Worm (Caenorhabditis elegans) whole organism, late embryonic: ENCODE results near the gene gst-1.

Experiments
- K02D7.2 ChIP-seq: sonication (generic microtip); optimal IDR thresholded peaks from 2 replicates; lab custom pipeline; 2017; ENCODE audit warnings: mild to moderate bottlenecking, missing genetic modification characterization, missing compliant biosample characterization
- T23F11.4 ChIP-seq: fragments of 200-800 bp; sonication (Bioruptor generic); optimal IDR thresholded peaks from 2 replicates; lab custom pipeline; 2018; ENCODE audit warnings: mild to moderate bottlenecking, missing genetic modification characterization, missing compliant biosample characterization
- Y22D7AL.16 ChIP-seq: sonication (generic microtip); optimal IDR thresholded peaks from 2 replicates; lab custom pipeline; 2016; ENCODE audit warnings: missing genetic modification characterization, missing compliant biosample characterization
- ama-1 ChIP-seq: fragments of 150-350 bp; optimal IDR thresholded peaks from 2 replicates; lab custom pipeline; 2014
- ceh-18 ChIP-seq: sonication (generic microtip); optimal IDR thresholded peaks from 2 replicates; lab custom pipeline; 2016; ENCODE audit warnings: missing genetic modification characterization, missing compliant biosample characterization
- ceh-2 ChIP-seq: sonication (generic microtip); optimal IDR thresholded peaks from 2 replicates; lab custom pipeline; 2016; ENCODE audit warnings: missing genotype, missing genetic modification characterization, missing compliant biosample characterization
- ceh-22 ChIP-seq: sonication (generic microtip); optimal IDR thresholded peaks from 2 replicates; lab custom pipeline; 2017; ENCODE audit warnings: missing biosample characterization, missing genetic modification characterization
- ceh-24 ChIP-seq: sonication (generic microtip); optimal IDR thresholded peaks from 2 replicates; lab custom pipeline; 2016; ENCODE audit warnings: mild to moderate bottlenecking, missing genetic modification characterization, missing compliant biosample characterization
- ceh-30 ChIP-seq: fragments of 150-350 bp; optimal IDR thresholded peaks from 2 replicates; lab custom pipeline; 2014; ENCODE audit warnings: missing biosample characterization, missing genetic modification characterization
- ceh-31 ChIP-seq: sonication (generic microtip); optimal IDR thresholded peaks from 2 replicates; lab custom pipeline; 2016; ENCODE audit warnings: missing genetic modification characterization, missing compliant biosample characterization
- ceh-34 ChIP-seq: sonication (generic microtip); optimal IDR thresholded peaks from 2 replicates; lab custom pipeline; 2016; ENCODE audit warnings: mild to moderate bottlenecking, missing genetic modification characterization, missing compliant biosample characterization
- dmd-4 ChIP-seq: sonication (generic microtip); optimal IDR thresholded peaks from 2 replicates; lab custom pipeline; 2016; ENCODE audit warnings: borderline replicate concordance, missing genetic modification characterization, missing compliant biosample characterization
- elt-2 ChIP-seq: sonication (generic microtip); optimal IDR thresholded peaks from 2 replicates; lab custom pipeline; 2016; ENCODE audit warnings: missing genetic modification reagents, missing genetic modification characterization, missing compliant biosample characterization
- elt-4 ChIP-seq: sonication (generic microtip); optimal IDR thresholded peaks from 2 replicates; lab custom pipeline; 2016; ENCODE audit warnings: missing genetic modification characterization, missing compliant biosample characterization
- ets-4 ChIP-seq: sonication (generic microtip); optimal IDR thresholded peaks from 2 replicates; lab custom pipeline; 2016; ENCODE audit warnings: missing genetic modification characterization, missing compliant biosample characterization
- eyg-1 ChIP-seq: sonication (generic microtip); optimal IDR thresholded peaks from 2 replicates; lab custom pipeline; 2016; ENCODE audit warnings: missing genotype, missing genetic modification characterization, missing compliant biosample characterization
- hlh-30 ChIP-seq: sonication (generic microtip); optimal IDR thresholded peaks from 2 replicates; lab custom pipeline; 2017; ENCODE audit warnings: antibody characterized with exemption, missing genetic modification characterization, missing compliant biosample characterization; ENCODE audit not compliant: insufficient read depth
- hlh-6 ChIP-seq: sonication (generic microtip); optimal IDR thresholded peaks from 2 replicates; lab custom pipeline; 2016; ENCODE audit warnings: missing genotype, missing genetic modification characterization, missing compliant biosample characterization
- lim-6 ChIP-seq: sonication (generic microtip); optimal IDR thresholded peaks from 2 replicates; lab custom pipeline; 2016; ENCODE audit warnings: missing genetic modification characterization, missing compliant biosample characterization
- madf-2 ChIP-seq: sonication (generic microtip); optimal IDR thresholded peaks from 2 replicates; lab custom pipeline; 2017; ENCODE audit warnings: missing genetic modification characterization, missing compliant biosample characterization
- nfya-1 ChIP-seq: sonication (generic microtip); optimal IDR thresholded peaks from 2 replicates; lab custom pipeline; 2017; ENCODE audit warnings: missing genetic modification characterization, mild to moderate bottlenecking, missing compliant biosample characterization, antibody characterized with exemption, moderate library complexity
- nhr-232 ChIP-seq: sonication (generic microtip); optimal IDR thresholded peaks from 2 replicates; lab custom pipeline; 2016; ENCODE audit warnings: missing genetic modification characterization, missing compliant biosample characterization
- pax-1 ChIP-seq: fragments of 150-350 bp; optimal IDR thresholded peaks from 2 replicates; lab custom pipeline; 2014; ENCODE audit warnings: missing biosample characterization, missing genetic modification characterization
- pha-4 ChIP-seq: fragments of 150-350 bp; optimal IDR thresholded peaks from 2 replicates; lab custom pipeline; 2018; ENCODE audit warnings: missing biosample characterization, missing genetic modification reagents, missing genetic modification characterization
- pros-1 ChIP-seq: fragments of 150-350 bp; optimal IDR thresholded peaks from 2 replicates; lab custom pipeline; 2014; ENCODE audit warnings: missing biosample characterization, missing genetic modification reagents, missing genetic modification characterization
- rnt-1 ChIP-seq: sonication (generic microtip); optimal IDR thresholded peaks from 2 replicates; lab custom pipeline; 2016; ENCODE audit warnings: missing genetic modification characterization, missing compliant biosample characterization
- sox-4 ChIP-seq: sonication (generic microtip); optimal IDR thresholded peaks from 2 replicates; lab custom pipeline; 2017; ENCODE audit warnings: mild to moderate bottlenecking, missing genetic modification characterization, inconsistent platforms, missing compliant biosample characterization
- syd-9 ChIP-seq: sonication (generic microtip); optimal IDR thresholded peaks from 2 replicates; lab custom pipeline; 2016; ENCODE audit warnings: mild to moderate bottlenecking, missing genetic modification characterization, moderate library complexity, missing compliant biosample characterization
- tbx-2 ChIP-seq: sonication (generic microtip); optimal IDR thresholded peaks from 2 replicates; lab custom pipeline; 2016; ENCODE audit warnings: missing genetic modification characterization, missing compliant biosample characterization
- tbx-7 ChIP-seq: sonication (generic microtip); optimal IDR thresholded peaks from 2 replicates; lab custom pipeline; 2016; ENCODE audit warnings: missing genotype, missing genetic modification characterization, missing compliant biosample characterization
- unc-3 ChIP-seq, 2 experiments: fragments of 200-800 bp in 1 of 2; sonication (Bioruptor generic) in 1 of 2; sonication (generic microtip) in 1 of 2; conservative IDR thresholded peaks in 1 of 2; optimal IDR thresholded peaks in 1 of 2; 2 replicates each; pipeline versions ENCODE4 v1.3.6 to Lab custom; 2016 to 2022; ENCODE audit warnings: missing compliant biosample characterization in 2 of 2, missing genetic modification characterization in 2 of 2, missing genetic modification reagents in 1 of 2
- unc-42 ChIP-seq: sonication (generic microtip); optimal IDR thresholded peaks from 2 replicates; lab custom pipeline; 2016; ENCODE audit warnings: missing genotype, missing genetic modification characterization, missing compliant biosample characterization
- unc-55 ChIP-seq: sonication (generic microtip); optimal IDR thresholded peaks from 2 replicates; lab custom pipeline; 2017; ENCODE audit warnings: missing biosample characterization, missing genetic modification reagents, missing genetic modification characterization

gst-1 gene

ce11 chrIII:9083118-9083517 lies 24.0 kb downstream of the gst-1 start:
- no peak for TF ChIP-seq ceh-30 (tag; lab: Kevin White, UChicago)
- TF ChIP-seq pros-1 = no peak
- TF ChIP-seq hlh-30 (tag; lab: Kevin White, UChicago) = peak; percentile 34
- peak; percentile 44 for TF ChIP-seq ceh-18
- peak; percentile 2 for TF ChIP-seq unc-55 (GFP tag; lab: Kevin White, UChicago)
- TF ChIP-seq rnt-1 (tag; lab: Kevin White, UChicago) = peak; percentile 75

- TF ChIP-seq ceh-22 (tag; lab: Kevin White, UChicago) (no peak), eyg-1 (tag; lab: Kevin White, UChicago) (no peak), nfya-1 (tag; lab: Kevin White, UChicago) (peak; percentile 16), hlh-6 (tag; lab: Kevin White, UChicago) (no peak), pax-1 (tag; lab: Kevin White, UChicago) (no peak), ceh-31 (tag; lab: Kevin White, UChicago) (peak; percentile 14), unc-55 (GFP tag; lab: Kevin White, UChicago) (peak; percentile 82), rnt-1 (tag; lab: Kevin White, UChicago) (peak; percentile 1), elt-2 (tag; lab: Kevin White, UChicago) (peak; percentile 9), tbx-7 (tag; lab: Kevin White, UChicago) (no peak), unc-3 (GFP tag; conservative IDR thresholded peaks at IDR 0.05; lab: Robert Waterston, UW) (no peak), unc-3 (tag; optimal IDR thresholded peaks at IDR 0.05; lab: Kevin White, UChicago) (peak; percentile 28), sox-4 (tag; lab: Kevin White, UChicago) (no peak), syd-9 (tag; lab: Kevin White, UChicago) (peak; percentile 1), ceh-34 (peak; percentile 11), dmd-4 (tag; lab: Kevin White, UChicago) (no peak), unc-42 (tag; lab: Kevin White, UChicago) (peak; percentile 91)
Observed at ce11 chrIII:9084329-9084728, 25.2 kb downstream of the gst-1 start.

- TF ChIP-seq ets-4 (tag; lab: Kevin White, UChicago) (no peak), pha-4 (tag; lab: Kevin White, UChicago) (no peak), elt-2 (tag; lab: Kevin White, UChicago) (peak; percentile 70), nfya-1 (tag; lab: Kevin White, UChicago) (peak; percentile 18), Y22D7AL.16 (tag; lab: Kevin White, UChicago) (no peak), tbx-2 (no peak), madf-2 (tag; lab: Kevin White, UChicago) (no peak)
- TF ChIP-seq, all 69 proteins: peak for 2
Observed at ce11 chrIII:9089325-9089823, 30.2 kb downstream of the gst-1 start, which contains the start of the genes mccc-2 and mrpl-44. TSS of gene mccc-2 (minus strand) at chrIII:9089375. TSS of gene mrpl-44 (minus strand) at chrIII:9089375.

- TF ChIP-seq K02D7.2 (tag; lab: Kevin White, UChicago) = no peak
- TF ChIP-seq rnt-1 (tag; lab: Kevin White, UChicago) = no peak
- no peak for TF ChIP-seq nfya-1 (tag; lab: Kevin White, UChicago)
- no peak for TF ChIP-seq T23F11.4 (GFP tag; lab: Kevin White, UChicago)
- TF ChIP-seq elt-4 = no peak
Observed at ce11 chrIII:9091392-9092291, 32.5 kb downstream of the gst-1 start, which contains the start of gene glp-1. TSS of gene glp-1 (plus strand) at chrIII:9092241.

ce11 chrIII:9101212-9101611 lies 42.1 kb downstream of the gst-1 start, which contains the start of gene ZK507.1:
TSS of gene ZK507.1 (minus strand) at chrIII:9101312.
- TF ChIP-seq ceh-24 (tag; lab: Kevin White, UChicago) (no peak), ceh-2 (no peak), nhr-232 (tag; lab: Kevin White, UChicago) (no peak), lim-6 (no peak), ets-4 (tag; lab: Kevin White, UChicago) (no peak), ama-1 (lab: Kevin White, UChicago) (no peak)
